Fruit fly (Drosophila melanogaster): ENCODE measurements around the gene Ggt-1.

The Ggt-1 gene

DNA sequence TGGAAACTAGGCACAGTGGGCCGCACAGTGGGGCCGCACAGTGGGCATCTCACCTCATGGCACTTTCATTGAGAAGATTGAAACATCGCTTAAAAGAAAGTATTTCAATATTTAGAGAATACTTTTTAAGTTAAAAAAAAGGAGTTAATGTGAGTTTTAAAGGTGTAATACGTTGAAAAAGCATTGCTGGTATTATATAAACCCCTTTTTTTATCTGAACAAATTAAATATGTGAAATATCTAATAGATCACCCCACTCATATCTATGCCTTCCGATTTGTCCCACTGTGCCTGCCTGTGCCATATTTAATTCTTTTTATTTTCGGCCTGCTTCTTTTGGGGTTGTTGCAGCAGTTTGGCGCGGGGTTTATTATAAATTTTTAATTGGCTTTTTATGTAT is 21.0 kb upstream of the Ggt-1 start (continued):
- no peak for TF ChIP-seq CG10321 (GFP tag; IDR thresholded peaks at IDR 0.05)
- no peak for TF ChIP-seq CG6654 (GFP tag; optimal IDR thresholded peaks at IDR 0.05)
- TF ChIP-seq Fer1 (GFP tag; optimal IDR thresholded peaks at IDR 0.05), result no peak
- TF ChIP-seq Bdp1 (GFP tag; optimal IDR thresholded peaks at IDR 0.05), result no peak
- TF ChIP-seq CG8924 (tag; optimal IDR thresholded peaks at IDR 0.05), result peak; percentile 23
- no peak for TF ChIP-seq CG9817 (tag; optimal IDR thresholded peaks at IDR 0.05)
- TF ChIP-seq CG32767 (GFP tag; IDR thresholded peaks at IDR 0.05), result no peak
- TF ChIP-seq CG10654 (GFP tag; optimal IDR thresholded peaks at IDR 0.05), result no peak
- TF ChIP-seq NC2β (GFP tag; optimal IDR thresholded peaks at IDR 0.05), result no peak
- peak; percentile 60 for TF ChIP-seq Oli (tag; optimal IDR thresholded peaks at IDR 0.05)
- no peak for TF ChIP-seq ase (GFP tag; IDR thresholded peaks at IDR 0.05)
- no peak for TF ChIP-seq cas (GFP tag; IDR thresholded peaks at IDR 0.05)
- no peak for TF ChIP-seq CG32772 (GFP tag; IDR thresholded peaks at IDR 0.05)
- peak; percentile 19 for TF ChIP-seq gcm (GFP tag; optimal IDR thresholded peaks at IDR 0.05)
- peak in 1 of 3 experiments; percentile 57 for TF ChIP-seq lola (GFP tag; optimal IDR thresholded peaks at IDR 0.05)
- no peak for TF ChIP-seq Opbp (GFP tag; IDR thresholded peaks at IDR 0.05; ENCODE audit: partially characterized antibody)
- no peak for TF ChIP-seq Sry-δ (GFP tag; optimal IDR thresholded peaks at IDR 0.05)
- TF ChIP-seq Atf3 (GFP tag; optimal IDR thresholded peaks at IDR 0.05), result no peak
- TF ChIP-seq CG4820 (GFP tag; optimal IDR thresholded peaks at IDR 0.05), result peak; percentile 11
- TF ChIP-seq CG6765 (GFP tag; optimal IDR thresholded peaks at IDR 0.05), result no peak
- no peak for TF ChIP-seq CG15514 (GFP tag; optimal IDR thresholded peaks at IDR 0.05)
- TF ChIP-seq repo (GFP tag; optimal IDR thresholded peaks at IDR 0.05), result no peak
- no peak for TF ChIP-seq Rfx (GFP tag; IDR thresholded peaks at IDR 0.05)
- TF ChIP-seq unc-4 (GFP tag; IDR thresholded peaks at IDR 0.05; ENCODE audit: partially characterized antibody), result no peak
- TF ChIP-seq tll (GFP tag; optimal IDR thresholded peaks at IDR 0.05), result no peak
- no peak for TF ChIP-seq CG18599 (GFP tag; optimal IDR thresholded peaks at IDR 0.05)
- no peak for TF ChIP-seq CG14050 (GFP tag; IDR thresholded peaks at IDR 0.05)
- no peak for TF ChIP-seq Nf-YC (tag; optimal IDR thresholded peaks at IDR 0.05)
- peak; percentile 41; the same call in 1 of the 2 replicates for TF ChIP-seq Xrp1 (GFP tag; IDR thresholded peaks at IDR 0.05)
- TF ChIP-seq CG2116 (GFP tag; optimal IDR thresholded peaks at IDR 0.05), result no peak
- TF ChIP-seq CG16863 (GFP tag; optimal IDR thresholded peaks at IDR 0.05), result no peak
- no peak for TF ChIP-seq CG11560 (tag; IDR thresholded peaks at IDR 0.05)
- TF ChIP-seq sug (tag; optimal IDR thresholded peaks at IDR 0.05), result no peak
- no peak for TF ChIP-seq Dbx (GFP tag; IDR thresholded peaks at IDR 0.05)
- TF ChIP-seq CG11456 (GFP tag; IDR thresholded peaks at IDR 0.05), result no peak
- TF ChIP-seq az2 (GFP tag; optimal IDR thresholded peaks at IDR 0.05), result peak; percentile 13
- TF ChIP-seq CG6813 (GFP tag; optimal IDR thresholded peaks at IDR 0.05), result no peak
- TF ChIP-seq Deaf1 (tag; optimal IDR thresholded peaks at IDR 0.05), result no peak
- TF ChIP-seq ci (GFP tag; IDR thresholded peaks at IDR 0.05), result peak; percentile 43; the same call in 2 of the 3 replicates
- no peak for TF ChIP-seq CG10565 (GFP tag; optimal IDR thresholded peaks at IDR 0.05)
- TF ChIP-seq mld (GFP tag; IDR thresholded peaks at IDR 0.05; ENCODE audit: partially characterized antibody), result no peak
- no peak for TF ChIP-seq Hr78 (GFP tag; optimal IDR thresholded peaks at IDR 0.05)
- no peak for TF ChIP-seq otp (GFP tag; IDR thresholded peaks at IDR 0.05)
- peak; percentile 7 for TF ChIP-seq corto (GFP tag; optimal IDR thresholded peaks at IDR 0.05)
- TF ChIP-seq sqz (GFP tag; optimal IDR thresholded peaks at IDR 0.05), result no peak
- TF ChIP-seq her (GFP tag; optimal IDR thresholded peaks at IDR 0.05), result no peak
- TF ChIP-seq D19B (GFP tag; optimal IDR thresholded peaks at IDR 0.05), result no peak
- no peak for TF ChIP-seq insv (GFP tag; optimal IDR thresholded peaks at IDR 0.05)
- no peak for TF ChIP-seq CG33557 (GFP tag; optimal IDR thresholded peaks at IDR 0.05)
- no peak for TF ChIP-seq fd3F (GFP tag; optimal IDR thresholded peaks at IDR 0.05)
- no peak for TF ChIP-seq run (tag; optimal IDR thresholded peaks at IDR 0.05)

All from whole organism, embryonic.